Fruit fly (Drosophila melanogaster) whole organism, embryonic: ENCODE results near the gene CG33095.

ENCODE experiments used
- Asciz ChIP-seq: fragments of 200-800 bp; sonication (Bioruptor generic); optimal IDR thresholded peaks from 2 replicates; lab custom pipeline; 2017; ENCODE audit warnings: missing biosample characterization, mild to moderate bottlenecking, missing genetic modification characterization, missing genetic modification reagents
- BEAF-32 ChIP-seq: fragments of 200-800 bp; sonication (Bioruptor generic); optimal IDR thresholded peaks from 3 replicates; lab custom pipeline; 2017; ENCODE audit warnings: missing biosample characterization, missing genetic modification characterization, mild to moderate bottlenecking, moderate library complexity, missing genetic modification reagents
- CG10321 ChIP-seq: fragments of 200-800 bp; sonication (Bioruptor generic); IDR thresholded peaks from 2 replicates; pipeline ENCODE4 v1.3.6; 2022; ENCODE audit warnings: missing biosample characterization, missing genetic modification characterization
- CG12942 ChIP-seq: fragments of 200-800 bp; sonication (Bioruptor generic); optimal IDR thresholded peaks from 3 replicates; lab custom pipeline; 2016; ENCODE audit warnings: missing biosample characterization, missing genetic modification characterization
- CG14860 ChIP-seq: fragments of 200-800 bp; sonication (Bioruptor generic); IDR thresholded peaks from 3 replicates; pipeline ENCODE4 v1.3.6; 2022; ENCODE audit warnings: missing biosample characterization, missing genetic modification characterization; ENCODE audit not compliant: partially characterized antibody
- CG15269 ChIP-seq: fragments of 200-800 bp; sonication (Bioruptor generic); optimal IDR thresholded peaks from 2 replicates; lab custom pipeline; 2018; ENCODE audit warnings: missing biosample characterization, mild to moderate bottlenecking, missing genetic modification characterization, moderate library complexity
- CG1529 ChIP-seq: fragments of 200-800 bp; sonication (Bioruptor generic); optimal IDR thresholded peaks from 3 replicates; lab custom pipeline; 2018; ENCODE audit warnings: missing biosample characterization, missing genetic modification characterization
- CG1602 ChIP-seq: fragments of 200-800 bp; sonication (Bioruptor generic); optimal IDR thresholded peaks from 3 replicates; lab custom pipeline; 2016; ENCODE audit warnings: missing biosample characterization, missing genetic modification characterization
- CG17328 ChIP-seq: fragments of 200-800 bp; sonication (Bioruptor generic); IDR thresholded peaks from 2 replicates; pipeline ENCODE4 v1.3.6; 2022; ENCODE audit warnings: missing biosample characterization, missing genetic modification characterization
- CG2202 ChIP-seq: fragments of 200-800 bp; sonication (Bioruptor generic); optimal IDR thresholded peaks from 2 replicates; lab custom pipeline; 2018; ENCODE audit warnings: missing biosample characterization, mild to moderate bottlenecking, missing genetic modification characterization
- CG32532 ChIP-seq: fragments of 200-800 bp; sonication (Bioruptor generic); IDR thresholded peaks from 2 replicates; pipeline ENCODE4 v1.3.6; 2022; ENCODE audit warnings: missing biosample characterization, missing genetic modification characterization
- CG4282 ChIP-seq: fragments of 200-800 bp; sonication (Bioruptor generic); optimal IDR thresholded peaks from 2 replicates; lab custom pipeline; 2016; ENCODE audit warnings: missing biosample characterization, missing genetic modification characterization
- CG4328 ChIP-seq: fragments of 200-800 bp; sonication (Bioruptor generic); optimal IDR thresholded peaks from 3 replicates; lab custom pipeline; 2017; ENCODE audit warnings: missing biosample characterization, missing genetic modification reagents, missing genetic modification characterization
- CG4730 ChIP-seq: fragments of 200-800 bp; sonication (Bioruptor generic); IDR thresholded peaks from 2 replicates; pipeline ENCODE4 v1.3.6; 2022; ENCODE audit warnings: missing biosample characterization, missing genetic modification characterization
- CG6813 ChIP-seq: fragments of 200-800 bp; sonication (Bioruptor generic); optimal IDR thresholded peaks from 2 replicates; lab custom pipeline; 2017; ENCODE audit warnings: missing biosample characterization, missing genetic modification characterization, mild to moderate bottlenecking, moderate library complexity, missing genetic modification reagents
- CG8290 ChIP-seq, 3 experiments: fragments of 200-800 bp; sonication (Bioruptor generic); optimal IDR thresholded peaks; 2 replicates each; lab custom pipeline; 2016 to 2019; ENCODE audit warnings: missing biosample characterization in 3 of 3, missing genetic modification characterization in 3 of 3, mild to moderate bottlenecking in 2 of 3, moderate library complexity in 1 of 3
- CHES-1-like ChIP-seq: fragments of 200-800 bp; sonication (Bioruptor generic); optimal IDR thresholded peaks from 2 replicates; lab custom pipeline; 2016; ENCODE audit warnings: missing biosample characterization, missing genetic modification characterization
- CkIIα-i1 ChIP-seq: fragments of 200-800 bp; sonication (Bioruptor generic); IDR thresholded peaks from 2 replicates; pipeline ENCODE4 v1.3.6; 2022; ENCODE audit warnings: missing biosample characterization, missing genetic modification characterization
- Dad ChIP-seq: fragments of 200-800 bp; sonication (Bioruptor generic); optimal IDR thresholded peaks from 3 replicates; lab custom pipeline; 2016; ENCODE audit warnings: missing biosample characterization, missing genetic modification characterization
- Doc2 ChIP-seq: fragments of 200-800 bp; sonication (Bioruptor generic); IDR thresholded peaks from 2 replicates; pipeline ENCODE4 v1.3.6; 2022; ENCODE audit warnings: missing biosample characterization, missing genetic modification characterization
- Dp ChIP-seq: fragments of 200-800 bp; sonication (Bioruptor generic); optimal IDR thresholded peaks from 2 replicates; lab custom pipeline; 2018; ENCODE audit warnings: missing biosample characterization, mild to moderate bottlenecking, missing genetic modification characterization, moderate library complexity
- H2.0 ChIP-seq: fragments of 200-800 bp; sonication (Bioruptor generic); IDR thresholded peaks from 2 replicates; pipeline ENCODE4 v1.3.6; 2022; ENCODE audit warnings: missing biosample characterization, missing genetic modification characterization
- Hand ChIP-seq: fragments of 200-800 bp; sonication (Bioruptor generic); optimal IDR thresholded peaks from 2 replicates; lab custom pipeline; 2017; ENCODE audit warnings: mild to moderate bottlenecking, missing biosample characterization, missing genetic modification reagents, missing genetic modification characterization
- Hr3 ChIP-seq: fragments of 200-800 bp; sonication (Bioruptor generic); optimal IDR thresholded peaks from 3 replicates; lab custom pipeline; 2016; ENCODE audit warnings: missing biosample characterization, missing genetic modification characterization
- Lhr ChIP-seq: fragments of 200-800 bp; sonication (Bioruptor generic); optimal IDR thresholded peaks from 3 replicates; lab custom pipeline; 2017; ENCODE audit warnings: mild to moderate bottlenecking, missing biosample characterization, missing genetic modification reagents, missing genetic modification characterization
- MTF-1 ChIP-seq: fragments of 200-800 bp; sonication (Bioruptor generic); optimal IDR thresholded peaks from 2 replicates; lab custom pipeline; 2018; ENCODE audit warnings: missing biosample characterization, mild to moderate bottlenecking, missing genetic modification characterization, borderline replicate concordance
- Mrtf ChIP-seq: fragments of 200-800 bp; sonication (Bioruptor generic); IDR thresholded peaks from 3 replicates; pipeline ENCODE4 v1.3.6; 2022; ENCODE audit warnings: missing biosample characterization, missing genetic modification characterization
- Neu2 ChIP-seq: fragments of 200-800 bp; sonication (Bioruptor generic); optimal IDR thresholded peaks from 3 replicates; lab custom pipeline; 2016; ENCODE audit warnings: missing biosample characterization, missing genetic modification characterization, borderline replicate concordance
- Oli ChIP-seq: fragments of 200-800 bp; sonication (Bioruptor generic); optimal IDR thresholded peaks from 2 replicates; lab custom pipeline; 2018; ENCODE audit warnings: missing biosample characterization, mild to moderate bottlenecking, missing genetic modification characterization, moderate library complexity
- Opbp ChIP-seq: fragments of 200-800 bp; sonication (Bioruptor generic); IDR thresholded peaks from 3 replicates; pipeline ENCODE4 v1.3.6; 2022; ENCODE audit warnings: missing biosample characterization, missing genetic modification characterization; ENCODE audit not compliant: partially characterized antibody
- Sox100B ChIP-seq: fragments of 200-800 bp; sonication (Bioruptor generic); optimal IDR thresholded peaks from 3 replicates; lab custom pipeline; 2018; ENCODE audit warnings: missing biosample characterization, mild to moderate bottlenecking, missing genetic modification characterization
- Ssrp ChIP-seq: fragments of 200-800 bp; sonication (Bioruptor generic); optimal IDR thresholded peaks from 2 replicates; lab custom pipeline; 2018; ENCODE audit warnings: missing biosample characterization, mild to moderate bottlenecking, missing genetic modification characterization, moderate library complexity
- al ChIP-seq: fragments of 200-800 bp; sonication (Bioruptor generic); IDR thresholded peaks from 2 replicates; pipeline ENCODE4 v1.3.6; 2022; ENCODE audit warnings: missing biosample characterization, missing genetic modification characterization
- ase ChIP-seq: fragments of 200-800 bp; sonication (Bioruptor generic); IDR thresholded peaks from 3 replicates; pipeline ENCODE4 v1.3.6; 2022; ENCODE audit warnings: missing biosample characterization, missing genetic modification characterization
- az2 ChIP-seq: fragments of 200-800 bp; sonication (Bioruptor generic); optimal IDR thresholded peaks from 3 replicates; lab custom pipeline; 2016; ENCODE audit warnings: missing biosample characterization, missing genetic modification characterization
- croc ChIP-seq: fragments of 200-800 bp; sonication (Bioruptor generic); conservative IDR thresholded peaks from 3 replicates; pipeline ENCODE4 v1.3.6; 2022; ENCODE audit warnings: missing biosample characterization, missing genetic modification characterization
- dm ChIP-seq: fragments of 200-800 bp; sonication (Bioruptor generic); optimal IDR thresholded peaks from 3 replicates; lab custom pipeline; 2016; ENCODE audit warnings: missing biosample characterization, missing genetic modification characterization
- exex ChIP-seq: fragments of 200-800 bp; sonication (Bioruptor generic); optimal IDR thresholded peaks from 4 replicates; lab custom pipeline; 2018; ENCODE audit warnings: missing biosample characterization, mild to moderate bottlenecking, missing genetic modification characterization, moderate library complexity
- fd102C ChIP-seq: fragments of 200-800 bp; sonication (Bioruptor generic); optimal IDR thresholded peaks from 2 replicates; lab custom pipeline; 2018; ENCODE audit warnings: missing biosample characterization, mild to moderate bottlenecking, missing genetic modification characterization, moderate library complexity
- ftz-f1 ChIP-seq: fragments of 200-800 bp; sonication (Bioruptor generic); optimal IDR thresholded peaks from 2 replicates; lab custom pipeline; 2016; ENCODE audit warnings: missing biosample characterization, missing genetic modification characterization
- hkb ChIP-seq, 2 experiments: fragments of 200-800 bp in 1 of 2; fragments of >200 bp in 1 of 2; sonication (Bioruptor generic) in 1 of 2; IDR thresholded peaks in 1 of 2; optimal IDR thresholded peaks in 1 of 2; 2 replicates each; pipeline versions ENCODE4 v1.3.6 to Lab custom; 2017 to 2022; ENCODE audit warnings: missing biosample characterization in 1 of 2, missing genetic modification characterization in 1 of 2
- jigr1 ChIP-seq: fragments of 200-800 bp; sonication (Bioruptor generic); IDR thresholded peaks from 3 replicates; pipeline ENCODE4 v1.3.6; 2022; ENCODE audit warnings: missing biosample characterization, missing genetic modification characterization
- nmo ChIP-seq: fragments of 200-800 bp; sonication (Bioruptor generic); optimal IDR thresholded peaks from 2 replicates; lab custom pipeline; 2018; ENCODE audit warnings: missing biosample characterization, mild to moderate bottlenecking, missing genetic modification characterization, moderate library complexity
- otp ChIP-seq: fragments of 200-800 bp; sonication (Bioruptor generic); IDR thresholded peaks from 3 replicates; pipeline ENCODE4, ENCODE4 v1.3.6; 2022; ENCODE audit warnings: missing biosample characterization, missing genetic modification characterization
- pb ChIP-seq: fragments of 200-800 bp; sonication (Bioruptor generic); optimal IDR thresholded peaks from 3 replicates; lab custom pipeline; 2016; ENCODE audit warnings: missing biosample characterization, missing genetic modification characterization
- ro ChIP-seq: fragments of 200-800 bp; sonication (Bioruptor generic); IDR thresholded peaks from 2 replicates; pipeline ENCODE4 v1.3.6; 2022; ENCODE audit warnings: missing biosample characterization, missing genetic modification characterization
- slp2 ChIP-seq: fragments of 200-800 bp; sonication (Bioruptor generic); optimal IDR thresholded peaks from 2 replicates; lab custom pipeline; 2016; ENCODE audit warnings: missing biosample characterization, missing genetic modification characterization
- stwl ChIP-seq: fragments of 200-800 bp; sonication (Bioruptor generic); optimal IDR thresholded peaks from 3 replicates; lab custom pipeline; 2018; ENCODE audit warnings: missing biosample characterization, mild to moderate bottlenecking, missing genetic modification characterization, moderate library complexity
- zen ChIP-seq: fragments of 200-800 bp; sonication (Bioruptor generic); optimal IDR thresholded peaks from 3 replicates; lab custom pipeline; 2018; ENCODE audit warnings: missing biosample characterization, mild to moderate bottlenecking, missing genetic modification characterization, moderate library complexity

Gene CG33095

DNA sequence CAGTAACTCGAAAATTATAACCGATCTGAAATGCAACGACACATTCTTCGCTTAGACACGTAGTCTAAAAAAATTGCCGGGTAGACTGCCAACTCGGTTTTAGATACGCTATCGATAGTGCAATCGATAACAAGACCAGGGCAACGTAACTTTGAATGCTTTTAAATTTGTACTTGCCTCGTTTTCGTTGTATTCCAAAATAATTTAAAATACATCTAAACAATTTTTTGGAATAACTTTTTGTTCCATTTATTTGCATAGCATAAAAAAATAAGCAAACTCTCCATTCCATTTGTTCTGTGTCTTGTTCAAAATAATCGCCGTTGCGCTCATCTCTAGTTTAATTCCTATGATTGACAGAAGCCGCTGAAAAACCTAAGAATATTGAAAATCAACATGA lies 27.9 kb upstream of the CG33095 start, which contains the start of the genes Stt3B and CG11839 (continued):
- TF ChIP-seq Doc2 (GFP tag; lab: Robert Waterston, UW), result no peak
- peak; percentile 54 for TF ChIP-seq slp2 (GFP tag; lab: Kevin White, UChicago)
- TF ChIP-seq hkb (optimal IDR thresholded peaks at IDR 0.05; lab: Kevin White, UChicago), result no peak
- TF ChIP-seq hkb (GFP tag; IDR thresholded peaks at IDR 0.05; lab: Robert Waterston, UW), result peak; percentile 67
- peak; percentile 91 for TF ChIP-seq CG14860 (GFP tag; lab: Robert Waterston, UW)
- peak; percentile 69 for TF ChIP-seq CG1602 (GFP tag; lab: Kevin White, UChicago)
- no peak for TF ChIP-seq CG10321 (GFP tag; lab: Robert Waterston, UW)
- peak; percentile 88 for TF ChIP-seq nmo (GFP tag; lab: Kevin White, UChicago)
- TF ChIP-seq Oli (tag; lab: Kevin White, UChicago), result no peak
- TF ChIP-seq Opbp (GFP tag; lab: Robert Waterston, UW), result peak; percentile 82
- no peak for TF ChIP-seq CG6813 (GFP tag; lab: Kevin White, UChicago)
- TF ChIP-seq Asciz (GFP tag; lab: Kevin White, UChicago), result no peak
- TF ChIP-seq Dad (GFP tag; lab: Kevin White, UChicago), result peak; percentile 72
- no peak; the same call in 1 of the 3 replicates for TF ChIP-seq croc (GFP tag; lab: Robert Waterston, UW)
- TF ChIP-seq jigr1 (GFP tag; lab: Robert Waterston, UW), result no peak
- peak; percentile 73 for TF ChIP-seq al (GFP tag; lab: Robert Waterston, UW)
- no peak; the same call in 2 of the 3 replicates for TF ChIP-seq ase (GFP tag; lab: Robert Waterston, UW)
- TF ChIP-seq CG4282 (GFP tag; lab: Kevin White, UChicago), result peak; percentile 67
- TF ChIP-seq BEAF-32 (GFP tag; lab: Kevin White, UChicago), result peak; percentile 97
- peak; percentile 86 for TF ChIP-seq CHES-1-like
- TF ChIP-seq CG12942 (GFP tag; lab: Kevin White, UChicago), result peak; percentile 75
- TF ChIP-seq zen (tag; lab: Kevin White, UChicago), result peak; percentile 48
- TF ChIP-seq Neu2 (GFP tag; lab: Kevin White, UChicago), result peak; percentile 10
- peak; percentile 78 for TF ChIP-seq Hr3 (GFP tag; lab: Kevin White, UChicago)
- TF ChIP-seq pb, result no peak
- peak; percentile 44 for TF ChIP-seq Dp (GFP tag; lab: Kevin White, UChicago)
- no peak for TF ChIP-seq CG15269 (tag; lab: Kevin White, UChicago)
- peak; percentile 69; the same call in 1 of the 2 replicates for TF ChIP-seq CG32532 (GFP tag; lab: Robert Waterston, UW)
- TF ChIP-seq ftz-f1 (GFP tag; lab: Kevin White, UChicago), result peak; percentile 25
- TF ChIP-seq Ssrp (tag; lab: Kevin White, UChicago), result peak; percentile 54
- no peak; the same call in 1 of the 2 replicates for TF ChIP-seq H2.0 (GFP tag; lab: Robert Waterston, UW)
- TF ChIP-seq stwl, result peak; percentile 80
- no peak for TF ChIP-seq ro (GFP tag; lab: Robert Waterston, UW)
- TF ChIP-seq Hand (GFP tag; lab: Kevin White, UChicago), result no peak
- TF ChIP-seq az2 (GFP tag; lab: Kevin White, UChicago), result peak; percentile 66
- 0 out of 3 replicates have a peak, but pooled peaks have one; percentile 13 for TF ChIP-seq Mrtf (GFP tag; lab: Robert Waterston, UW)
- TF ChIP-seq CkIIα-i1 (GFP tag; lab: Robert Waterston, UW), result no peak
- peak; percentile 70 for TF ChIP-seq CG8290 (GFP tag; optimal IDR thresholded peaks at IDR 0.05; lab: Kevin White, UChicago)
- TF ChIP-seq CG8290 (tag; optimal IDR thresholded peaks at IDR 0.05; lab: Kevin White, UChicago), result no peak
- no peak for TF ChIP-seq otp (GFP tag; lab: Robert Waterston, UW)
- TF ChIP-seq CG17328 (GFP tag; lab: Robert Waterston, UW), result peak; percentile 56; the same call in 1 of the 2 replicates
- TF ChIP-seq CG1529, result no peak
- peak; percentile 46; the same call in 1 of the 2 replicates for TF ChIP-seq CG4730 (GFP tag; lab: Robert Waterston, UW)
- peak; percentile 58 for TF ChIP-seq dm (GFP tag; lab: Kevin White, UChicago)
- no peak for TF ChIP-seq Lhr (GFP tag; lab: Kevin White, UChicago)
- TF ChIP-seq fd102C (GFP tag; lab: Kevin White, UChicago), result no peak
- peak; percentile 41 for TF ChIP-seq CG4328 (GFP tag; lab: Kevin White, UChicago)
- peak; percentile 49 for TF ChIP-seq Sox100B (GFP tag; lab: Kevin White, UChicago)
- TF ChIP-seq MTF-1 (GFP tag; lab: Kevin White, UChicago), result no peak
- TF ChIP-seq CG2202, result peak; percentile 37
- no peak for TF ChIP-seq exex
